Fruit fly (Drosophila melanogaster): ENCODE data around the gene rux.

The rux gene

DNA sequence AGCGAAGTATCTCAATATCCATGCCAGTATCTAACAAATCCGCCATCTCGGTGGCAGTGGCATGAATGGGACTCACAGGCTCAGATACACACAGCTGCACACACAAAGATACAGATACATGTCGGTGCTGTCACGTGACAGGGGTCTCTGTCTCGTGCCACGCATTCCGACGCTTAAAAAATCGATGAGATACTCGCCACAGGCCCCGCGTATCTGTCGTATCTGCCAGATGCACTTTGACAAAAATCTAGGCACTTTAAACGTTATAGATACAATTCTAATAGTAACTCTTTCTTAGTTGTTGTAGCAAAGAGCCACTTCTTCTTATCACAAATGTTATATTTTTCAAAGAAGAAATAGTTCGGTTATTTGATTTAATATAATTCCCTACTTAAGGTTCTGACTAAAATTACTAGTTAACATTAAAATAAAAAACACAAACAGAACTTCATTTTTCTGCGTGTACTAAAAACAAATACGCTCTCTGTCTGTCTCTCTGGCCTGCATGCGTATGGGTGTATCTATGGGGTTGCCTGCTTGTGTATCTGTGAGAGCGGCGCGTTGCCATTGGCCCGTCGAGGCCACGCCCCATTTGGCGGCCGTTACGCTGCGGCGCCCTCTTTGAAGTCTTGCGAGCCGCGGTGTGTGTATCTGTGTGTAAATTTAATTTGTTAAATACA lies 36.7 kb downstream of the rux start, which contains the start of gene CG4766:
TSS of gene CG4766 (minus strand) at position 51 of the 680 bp plus-strand sequence.
- TF ChIP-seq woc (GFP tag; optimal IDR thresholded peaks at IDR 0.05) (peak; percentile 82), foxo (GFP tag; optimal IDR thresholded peaks at IDR 0.05) (peak; percentile 34 to 92), fru (GFP tag; optimal IDR thresholded peaks at IDR 0.05) (peak; percentile 94), Dfd (GFP tag; optimal IDR thresholded peaks at IDR 0.05) (no peak), CG32264 (GFP tag; optimal IDR thresholded peaks at IDR 0.05) (peak; percentile 54), Myc (optimal IDR thresholded peaks at IDR 0.05) (no peak), lola (GFP tag; optimal IDR thresholded peaks at IDR 0.05) (no peak), Hnf4 (GFP tag; optimal IDR thresholded peaks at IDR 0.05) (peak; percentile 82), br (GFP tag; optimal IDR thresholded peaks at IDR 0.05) (peak; percentile 87), psq (GFP tag; optimal IDR thresholded peaks at IDR 0.05) (peak; percentile 82), dmrt93B (GFP tag; optimal IDR thresholded peaks at IDR 0.05) (peak; percentile 68), sage (GFP tag; optimal IDR thresholded peaks at IDR 0.05) (peak; percentile 49), Mio (GFP tag; optimal IDR thresholded peaks at IDR 0.05) (no peak), Hr83 (GFP tag; optimal IDR thresholded peaks at IDR 0.05; ENCODE audit: poor library complexity, severe bottlenecking) (no peak), Dif (GFP tag; optimal IDR thresholded peaks at IDR 0.05; ENCODE audit: partially characterized antibody) (no peak), Sp1 (GFP tag; optimal IDR thresholded peaks at IDR 0.05) (peak; percentile 86), rgr (GFP tag; optimal IDR thresholded peaks at IDR 0.05) (peak; percentile 82), Jra (GFP tag; optimal IDR thresholded peaks at IDR 0.05) (peak; percentile 80), Rel (GFP tag; optimal IDR thresholded peaks at IDR 0.05) (no peak), Rel (tag; optimal IDR thresholded peaks at IDR 0.05) (peak; percentile 37), N (GFP tag; optimal IDR thresholded peaks at IDR 0.05) (no peak), CrebA (GFP tag; optimal IDR thresholded peaks at IDR 0.05; ENCODE audit: borderline replicate concordance) (peak; percentile 26), Hr78 (GFP tag; optimal IDR thresholded peaks at IDR 0.05) (no peak), brk (GFP tag; optimal IDR thresholded peaks at IDR 0.05) (peak; percentile 36), sv (GFP tag; optimal IDR thresholded peaks at IDR 0.05) (peak; percentile 87), usp (GFP tag; optimal IDR thresholded peaks at IDR 0.05) (no peak), Vsx2 (GFP tag; optimal IDR thresholded peaks at IDR 0.05; ENCODE audit: partially characterized antibody) (no peak), dsf (GFP tag; optimal IDR thresholded peaks at IDR 0.05; ENCODE audit: borderline replicate concordance) (no peak), HLH106 (tag; optimal IDR thresholded peaks at IDR 0.05) (peak; percentile 88), ey (GFP tag; optimal IDR thresholded peaks at IDR 0.05) (peak; percentile 89), dl (GFP tag; optimal IDR thresholded peaks at IDR 0.05; ENCODE audit: insufficient read depth in 1 of 2, partially characterized antibody in 2 of 2) (no peak), CG9705 (GFP tag; optimal IDR thresholded peaks at IDR 0.05) (peak; percentile 69), jim (GFP tag; optimal IDR thresholded peaks at IDR 0.05) (no peak), pan (optimal IDR thresholded peaks at IDR 0.05) (no peak), Abd-B (GFP tag; optimal IDR thresholded peaks at IDR 0.05) (no peak), GATAd (GFP tag; optimal IDR thresholded peaks at IDR 0.05) (no peak), tai (GFP tag; optimal IDR thresholded peaks at IDR 0.05) (peak; percentile 64), h (GFP tag; optimal IDR thresholded peaks at IDR 0.05) (peak; percentile 92), OdsH (GFP tag; optimal IDR thresholded peaks at IDR 0.05) (peak; percentile 86)

DNA sequence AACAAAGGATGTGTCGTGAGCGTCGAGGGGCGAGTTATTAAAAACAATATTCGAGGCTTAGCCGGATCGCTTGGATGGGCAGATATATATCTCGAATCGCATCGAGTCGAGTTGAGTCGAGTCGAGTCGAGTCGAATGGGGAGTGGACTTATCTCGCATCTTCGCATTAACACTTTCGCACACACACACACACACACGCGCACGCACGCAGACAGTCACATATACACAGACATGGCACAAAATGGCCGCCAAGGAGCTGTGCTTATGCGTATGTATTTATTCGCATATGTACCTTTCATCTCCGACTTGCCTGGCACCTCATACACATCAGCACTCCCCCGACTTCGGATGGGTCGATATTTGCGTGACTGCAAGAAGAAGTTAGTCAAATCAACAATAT lies 39.7 kb downstream of the rux start:
- TF ChIP-seq h (GFP tag; optimal IDR thresholded peaks at IDR 0.05) (no peak), Mio (GFP tag; optimal IDR thresholded peaks at IDR 0.05) (no peak), N (GFP tag; optimal IDR thresholded peaks at IDR 0.05) (no peak)

DNA sequence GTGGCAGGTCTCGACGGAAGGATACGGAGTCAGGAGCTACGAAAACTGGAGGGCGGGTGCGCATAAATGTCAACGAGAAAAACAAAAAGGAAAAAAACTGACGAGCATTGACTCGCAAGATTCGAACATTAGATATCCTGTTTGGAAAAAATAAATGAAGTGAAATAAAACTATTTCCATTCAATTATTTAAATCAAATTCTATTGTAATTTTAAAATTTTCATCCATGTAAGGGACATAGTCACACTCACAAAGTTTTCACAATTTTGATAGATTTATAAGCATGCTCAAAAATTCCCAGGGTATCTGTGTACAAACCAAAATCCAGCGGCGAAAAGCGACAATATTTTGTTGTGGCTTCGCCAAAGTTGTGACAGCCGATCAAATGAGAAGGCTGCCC lies 41.6 kb downstream of the rux start:
- TF ChIP-seq Dif (GFP tag; optimal IDR thresholded peaks at IDR 0.05; ENCODE audit: partially characterized antibody), result no peak
- TF ChIP-seq h (GFP tag; optimal IDR thresholded peaks at IDR 0.05), result peak; percentile 28
- TF ChIP-seq CrebA (GFP tag; optimal IDR thresholded peaks at IDR 0.05; ENCODE audit: borderline replicate concordance), result no peak
- no peak for TF ChIP-seq Hr83 (GFP tag; optimal IDR thresholded peaks at IDR 0.05; ENCODE audit: poor library complexity, severe bottlenecking)
- TF ChIP-seq dmrt93B (GFP tag; optimal IDR thresholded peaks at IDR 0.05), result no peak
- TF ChIP-seq ey (GFP tag; optimal IDR thresholded peaks at IDR 0.05), result no peak
- TF ChIP-seq psq (GFP tag; optimal IDR thresholded peaks at IDR 0.05), result peak; percentile 15
- no peak for TF ChIP-seq HLH106 (tag; optimal IDR thresholded peaks at IDR 0.05)
- peak in 1 of 2 experiments; percentile 20 for TF ChIP-seq foxo (GFP tag; optimal IDR thresholded peaks at IDR 0.05)
- no peak for TF ChIP-seq CG32264 (GFP tag; optimal IDR thresholded peaks at IDR 0.05)
- TF ChIP-seq fru (GFP tag; optimal IDR thresholded peaks at IDR 0.05), result no peak
- no peak for TF ChIP-seq OdsH (GFP tag; optimal IDR thresholded peaks at IDR 0.05)
- TF ChIP-seq woc (GFP tag; optimal IDR thresholded peaks at IDR 0.05), result peak; percentile 3

All from whole organism, wandering third instar larva.